Fruit fly (Drosophila melanogaster): ENCODE measurements around the gene CG43774.

The CG43774 gene

DNA sequence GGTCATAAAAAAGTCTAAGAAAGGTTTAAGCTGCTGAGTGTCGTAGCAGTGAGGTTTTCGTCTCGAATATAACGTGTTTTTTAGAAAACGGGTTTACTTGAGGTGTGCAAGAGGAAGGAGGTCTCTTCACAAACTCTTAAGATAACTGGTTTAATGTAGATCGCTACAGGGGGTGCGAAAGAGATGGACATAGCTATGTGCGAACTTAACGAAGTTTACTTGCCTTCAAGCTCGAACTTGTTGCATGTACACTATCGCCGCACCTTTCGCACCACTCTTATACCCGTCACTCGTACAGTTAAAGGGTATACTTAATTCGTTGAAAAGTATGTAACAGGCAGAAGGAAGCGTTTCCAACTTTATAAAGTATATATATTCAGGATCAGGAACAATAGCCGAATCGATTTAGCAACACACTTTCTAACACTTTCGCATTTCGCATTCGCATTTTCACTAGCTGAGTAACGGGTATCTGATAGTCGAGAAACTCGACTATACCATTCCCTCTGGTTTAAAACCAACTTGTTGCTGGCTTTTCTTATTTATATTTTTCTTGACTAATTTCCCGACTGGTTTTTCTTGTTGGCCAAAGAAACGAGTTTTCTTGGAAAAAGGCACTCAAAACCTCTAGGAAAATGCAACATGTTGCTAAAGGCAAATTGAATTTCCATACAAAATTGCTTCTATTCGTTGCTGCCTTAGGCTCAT is 21.9 kb downstream of the CG43774 start (continued):
- TF ChIP-seq Neu2 (GFP tag; optimal IDR thresholded peaks at IDR 0.05; ENCODE audit: borderline replicate concordance) = peak; percentile 32
- TF ChIP-seq Myb (GFP tag; optimal IDR thresholded peaks at IDR 0.05) = peak; percentile 51
- TF ChIP-seq Hsf (GFP tag; optimal IDR thresholded peaks at IDR 0.05) = peak; percentile 74
- peak; percentile 57 for TF ChIP-seq disco-r (GFP tag; optimal IDR thresholded peaks at IDR 0.05)
- peak; percentile 84 for TF ChIP-seq CG12219 (GFP tag; optimal IDR thresholded peaks at IDR 0.05)
- TF ChIP-seq CG6854 (GFP tag; optimal IDR thresholded peaks at IDR 0.05) = no peak
- TF ChIP-seq pros (GFP tag; optimal IDR thresholded peaks at IDR 0.05) = peak; percentile 96
- TF ChIP-seq Kr (GFP tag; optimal IDR thresholded peaks at IDR 0.05) = no peak
- TF ChIP-seq CG7839 (tag; optimal IDR thresholded peaks at IDR 0.05) = peak; percentile 90
- TF ChIP-seq Atf6 (GFP tag; IDR thresholded peaks at IDR 0.05) = peak; percentile 83
- TF ChIP-seq pzg (GFP tag; optimal IDR thresholded peaks at IDR 0.05) = no peak
- no peak for TF ChIP-seq CG2129 (GFP tag; IDR thresholded peaks at IDR 0.05; ENCODE audit: partially characterized antibody)
- TF ChIP-seq Fer3 (tag; optimal IDR thresholded peaks at IDR 0.05) = peak; percentile 76
- TF ChIP-seq CG9727 (GFP tag; optimal IDR thresholded peaks at IDR 0.05) = peak; percentile 81
- TF ChIP-seq Nf-YA (GFP tag; IDR thresholded peaks at IDR 0.05) = peak; percentile 58; the same call in 1 of the 2 replicates
- TF ChIP-seq ase (GFP tag; IDR thresholded peaks at IDR 0.05) = peak; percentile 85
- peak; percentile 79 for TF ChIP-seq CG7357 (GFP tag; IDR thresholded peaks at IDR 0.05)
- no peak for TF ChIP-seq insv (GFP tag; optimal IDR thresholded peaks at IDR 0.05)
- TF ChIP-seq fd3F (GFP tag; optimal IDR thresholded peaks at IDR 0.05) = peak; percentile 49
- TF ChIP-seq kay (GFP tag; optimal IDR thresholded peaks at IDR 0.05) = peak; percentile 32
- TF ChIP-seq NC2α (GFP tag; optimal IDR thresholded peaks at IDR 0.05) = peak; percentile 67
- no peak for TF ChIP-seq Tbp (GFP tag; optimal IDR thresholded peaks at IDR 0.05)
- TF ChIP-seq sna (GFP tag; IDR thresholded peaks at IDR 0.05; ENCODE audit: partially characterized antibody) = peak; percentile 77
- TF ChIP-seq Nf-YC (tag; optimal IDR thresholded peaks at IDR 0.05) = peak; percentile 8
- TF ChIP-seq HLH4C (GFP tag; IDR thresholded peaks at IDR 0.05; ENCODE audit: partially characterized antibody) = peak; percentile 98
- peak; percentile 90 for TF ChIP-seq CG8924 (tag; optimal IDR thresholded peaks at IDR 0.05)
- TF ChIP-seq CG6254 (GFP tag; optimal IDR thresholded peaks at IDR 0.05) = peak; percentile 60
- TF ChIP-seq CG15269 (tag; optimal IDR thresholded peaks at IDR 0.05) = peak; percentile 83
- TF ChIP-seq CG1024 (GFP tag; IDR thresholded peaks at IDR 0.05) = peak; percentile 66
- peak; percentile 77 for TF ChIP-seq CG15696 (tag; optimal IDR thresholded peaks at IDR 0.05)
- peak; percentile 71 for TF ChIP-seq Ada2b (GFP tag; IDR thresholded peaks at IDR 0.05)
- TF ChIP-seq sim (GFP tag; IDR thresholded peaks at IDR 0.05) = peak; percentile 73; the same call in 1 of the 2 replicates
- TF ChIP-seq Dp (GFP tag; optimal IDR thresholded peaks at IDR 0.05) = no peak
- TF ChIP-seq mirr (GFP tag; optimal IDR thresholded peaks at IDR 0.05) = no peak
- TF ChIP-seq chn (GFP tag; optimal IDR thresholded peaks at IDR 0.05) = peak; percentile 86
- TF ChIP-seq Dbx (GFP tag; IDR thresholded peaks at IDR 0.05) = peak; percentile 77; the same call in 2 of the 3 replicates
- TF ChIP-seq B-H2 (GFP tag; optimal IDR thresholded peaks at IDR 0.05) = no peak
- peak; percentile 37 for TF ChIP-seq CG7987 (GFP tag; optimal IDR thresholded peaks at IDR 0.05)
- TF ChIP-seq gt (GFP tag; IDR thresholded peaks at IDR 0.05) = peak; percentile 55; the same call in 1 of the 2 replicates
- peak; percentile 45; the same call in 1 of the 4 replicates for TF ChIP-seq Dll (GFP tag; IDR thresholded peaks at IDR 0.05; ENCODE audit: partially characterized antibody)
- no peak for TF ChIP-seq Hmx (GFP tag; optimal IDR thresholded peaks at IDR 0.05)
- peak; percentile 48 for TF ChIP-seq psq (GFP tag; optimal IDR thresholded peaks at IDR 0.05)
- peak; percentile 87; the same call in 1 of the 2 replicates for TF ChIP-seq ttk (GFP tag; IDR thresholded peaks at IDR 0.05)
- TF ChIP-seq odd (GFP tag; optimal IDR thresholded peaks at IDR 0.05) = peak; percentile 45
- TF ChIP-seq CG4854 (GFP tag; optimal IDR thresholded peaks at IDR 0.05) = peak; percentile 75
- TF ChIP-seq amos (GFP tag; IDR thresholded peaks at IDR 0.05; ENCODE audit: partially characterized antibody) = peak; percentile 47; the same call in 1 of the 2 replicates
- TF ChIP-seq CG15514 (GFP tag; optimal IDR thresholded peaks at IDR 0.05) = peak; percentile 40
- TF ChIP-seq CG12236 (GFP tag; optimal IDR thresholded peaks at IDR 0.05) = peak; percentile 69
